Worm (Caenorhabditis elegans) whole organism, L2 larva: ENCODE measurements around the gene atx-2.

ENCODE experiments used
- C34F6.9 ChIP-seq: fragments of 150-350 bp; optimal IDR thresholded peaks from 2 replicates; lab custom pipeline; 2014; ENCODE audit warnings: missing biosample characterization, missing genetic modification characterization
- F13H6.1 ChIP-seq: sonication (generic microtip); optimal IDR thresholded peaks from 2 replicates; lab custom pipeline; 2016; ENCODE audit warnings: missing genetic modification characterization, missing compliant biosample characterization
- R02D3.7 ChIP-seq: fragments of 150-350 bp; optimal IDR thresholded peaks from 2 replicates; lab custom pipeline; 2014; ENCODE audit warnings: missing biosample characterization, missing genetic modification characterization
- Y55F3AM.14 ChIP-seq: fragments of 200-800 bp; sonication (Bioruptor generic); optimal IDR thresholded peaks from 2 replicates; lab custom pipeline; 2018; ENCODE audit warnings: mild to moderate bottlenecking, missing genetic modification characterization, missing compliant biosample characterization
- ZK546.5 ChIP-seq: sonication (generic microtip); optimal IDR thresholded peaks from 2 replicates; lab custom pipeline; 2017; ENCODE audit warnings: missing biosample characterization, missing genetic modification characterization
- alr-1 ChIP-seq: fragments of 150-350 bp; optimal IDR thresholded peaks from 2 replicates; lab custom pipeline; 2014; ENCODE audit warnings: missing biosample characterization, missing genetic modification characterization
- aly-2 ChIP-seq: fragments of 150-350 bp; optimal IDR thresholded peaks from 2 replicates; lab custom pipeline; 2014; ENCODE audit warnings: missing biosample characterization, missing genetic modification characterization
- ama-1 ChIP-seq: fragments of 150-350 bp; optimal IDR thresholded peaks from 2 replicates; lab custom pipeline; 2018; ENCODE audit warnings: inconsistent platforms
- blmp-1 ChIP-seq: sonication (generic microtip); optimal IDR thresholded peaks from 2 replicates; lab custom pipeline; 2017; ENCODE audit warnings: missing genetic modification characterization, mild to moderate bottlenecking, missing compliant biosample characterization, antibody characterized with exemption, moderate library complexity; ENCODE audit not compliant: insufficient read depth
- ceh-16 ChIP-seq: fragments of 150-350 bp; optimal IDR thresholded peaks from 2 replicates; lab custom pipeline; 2014; ENCODE audit warnings: missing biosample characterization, missing genetic modification characterization
- ceh-82 ChIP-seq: fragments of 150-350 bp; optimal IDR thresholded peaks from 2 replicates; lab custom pipeline; 2014; ENCODE audit warnings: missing biosample characterization, missing genetic modification characterization
- crh-2 ChIP-seq: sonication (generic microtip); optimal IDR thresholded peaks from 2 replicates; lab custom pipeline; 2017; ENCODE audit warnings: missing biosample characterization, missing genetic modification characterization
- dmd-4 ChIP-seq: sonication (generic microtip); optimal IDR thresholded peaks from 2 replicates; lab custom pipeline; 2017; ENCODE audit warnings: missing biosample characterization, missing genetic modification characterization
- egl-27 ChIP-seq: sonication (generic microtip); optimal IDR thresholded peaks from 3 replicates; lab custom pipeline; 2017; ENCODE audit warnings: missing biosample characterization, missing genetic modification reagents, missing genetic modification characterization
- elt-1 ChIP-seq: fragments of 150-350 bp; optimal IDR thresholded peaks from 2 replicates; lab custom pipeline; 2014; ENCODE audit warnings: missing biosample characterization, missing genetic modification characterization
- elt-3 ChIP-seq: sonication (generic microtip); optimal IDR thresholded peaks from 2 replicates; lab custom pipeline; 2017; ENCODE audit warnings: missing biosample characterization, missing genetic modification characterization
- fos-1 ChIP-seq: fragments of 150-350 bp; optimal IDR thresholded peaks from 2 replicates; lab custom pipeline; 2014; ENCODE audit warnings: missing biosample characterization, missing genetic modification characterization
- gmeb-1 ChIP-seq: fragments of 150-350 bp; optimal IDR thresholded peaks from 2 replicates; lab custom pipeline; 2014; ENCODE audit warnings: missing biosample characterization, missing genetic modification characterization
- lin-11 ChIP-seq: fragments of 150-350 bp; sonication (generic microtip); optimal IDR thresholded peaks from 2 replicates; lab custom pipeline; 2014; ENCODE audit warnings: missing biosample characterization, missing genetic modification characterization, inconsistent platforms, mixed read lengths
- lin-13 ChIP-seq: fragments of 150-350 bp; optimal IDR thresholded peaks from 2 replicates; lab custom pipeline; 2014; ENCODE audit warnings: missing biosample characterization, missing genetic modification reagents, missing genetic modification characterization
- lin-39 ChIP-seq: fragments of 150-350 bp; optimal IDR thresholded peaks from 2 replicates; lab custom pipeline; 2014; ENCODE audit warnings: missing biosample characterization, missing genetic modification reagents, missing genetic modification characterization
- lsy-2 ChIP-seq, 2 experiments: fragments of 150-350 bp in 1 of 2; sonication (generic microtip) in 1 of 2; optimal IDR thresholded peaks; 2 replicates each; lab custom pipeline; 2014 to 2017; ENCODE audit warnings: missing biosample characterization in 2 of 2, missing genetic modification characterization in 2 of 2
- mab-5 ChIP-seq: fragments of 150-350 bp; optimal IDR thresholded peaks from 2 replicates; lab custom pipeline; 2014; ENCODE audit warnings: missing biosample characterization, missing genetic modification characterization
- mbf-1 ChIP-seq: sonication (generic microtip); optimal IDR thresholded peaks from 2 replicates; lab custom pipeline; 2017; ENCODE audit warnings: missing biosample characterization, missing genetic modification characterization
- mdl-1 ChIP-seq, 2 experiments: fragments of 150-350 bp in 1 of 2; sonication (generic microtip) in 1 of 2; optimal IDR thresholded peaks; 2 replicates each; lab custom pipeline; 2017; ENCODE audit warnings: missing biosample characterization in 2 of 2, missing genetic modification characterization in 2 of 2
- nhr-10 ChIP-seq: sonication (generic microtip); optimal IDR thresholded peaks from 2 replicates; lab custom pipeline; 2017; ENCODE audit warnings: missing biosample characterization, missing genetic modification characterization
- nhr-11 ChIP-seq: fragments of 150-350 bp; optimal IDR thresholded peaks from 2 replicates; lab custom pipeline; 2014; ENCODE audit warnings: missing biosample characterization, missing genetic modification characterization
- nhr-12 ChIP-seq: fragments of 150-350 bp; optimal IDR thresholded peaks from 2 replicates; lab custom pipeline; 2014; ENCODE audit warnings: missing biosample characterization, missing genetic modification characterization
- nhr-129 ChIP-seq: fragments of 150-350 bp; optimal IDR thresholded peaks from 2 replicates; lab custom pipeline; 2014; ENCODE audit warnings: missing biosample characterization, missing genetic modification characterization
- nhr-21 ChIP-seq: fragments of 150-350 bp; optimal IDR thresholded peaks from 2 replicates; lab custom pipeline; 2014; ENCODE audit warnings: missing biosample characterization, missing genetic modification characterization
- nhr-23 ChIP-seq: fragments of 150-350 bp; optimal IDR thresholded peaks from 2 replicates; lab custom pipeline; 2014; ENCODE audit warnings: missing biosample characterization, missing genetic modification reagents, missing genetic modification characterization
- nhr-237 ChIP-seq: fragments of 150-350 bp; optimal IDR thresholded peaks from 2 replicates; lab custom pipeline; 2014; ENCODE audit warnings: missing biosample characterization, missing genetic modification characterization
- nhr-25 ChIP-seq: fragments of 150-350 bp; sonication (generic microtip); optimal IDR thresholded peaks from 3 replicates; lab custom pipeline; 2014; ENCODE audit warnings: missing biosample characterization, missing genetic modification characterization
- nhr-6 ChIP-seq: fragments of 150-350 bp; optimal IDR thresholded peaks from 2 replicates; lab custom pipeline; 2014; ENCODE audit warnings: missing biosample characterization, missing genetic modification characterization
- nhr-77 ChIP-seq: fragments of 150-350 bp; optimal IDR thresholded peaks from 2 replicates; lab custom pipeline; 2014; ENCODE audit warnings: missing biosample characterization, missing genetic modification characterization
- peb-1 ChIP-seq: fragments of 150-350 bp; optimal IDR thresholded peaks from 2 replicates; lab custom pipeline; 2014; ENCODE audit warnings: missing biosample characterization, missing genetic modification characterization
- sem-4 ChIP-seq: fragments of 150-350 bp; optimal IDR thresholded peaks from 2 replicates; lab custom pipeline; 2014; ENCODE audit warnings: missing biosample characterization, missing genetic modification reagents, missing genetic modification characterization
- skn-1 ChIP-seq: sonication (generic microtip); optimal IDR thresholded peaks from 2 replicates; lab custom pipeline; 2017; ENCODE audit warnings: missing biosample characterization, missing genetic modification characterization
- sma-3 ChIP-seq: sonication (generic microtip); optimal IDR thresholded peaks from 2 replicates; lab custom pipeline; 2016; ENCODE audit warnings: missing genetic modification reagents, missing genetic modification characterization, missing compliant biosample characterization
- sma-9 ChIP-seq, 2 experiments: fragments of 150-350 bp in 1 of 2; sonication (generic microtip) in 1 of 2; optimal IDR thresholded peaks; 2 replicates each; lab custom pipeline; 2014 to 2016; ENCODE audit warnings: missing genetic modification characterization in 2 of 2, mild to moderate bottlenecking in 1 of 2, missing biosample characterization in 1 of 2, missing compliant biosample characterization in 1 of 2, missing genetic modification reagents in 1 of 2, moderate library complexity in 1 of 2
- snpc-4 ChIP-seq: fragments of 150-350 bp; optimal IDR thresholded peaks from 2 replicates; lab custom pipeline; 2014; ENCODE audit warnings: missing biosample characterization, missing genetic modification characterization
- unc-39 ChIP-seq: fragments of 150-350 bp; optimal IDR thresholded peaks from 2 replicates; lab custom pipeline; 2014; ENCODE audit warnings: missing biosample characterization, missing genetic modification characterization
- unc-55 ChIP-seq: fragments of 150-350 bp; sonication (generic microtip); optimal IDR thresholded peaks from 3 replicates; lab custom pipeline; 2014; ENCODE audit warnings: missing biosample characterization, missing genetic modification reagents, missing genetic modification characterization
- unc-62 ChIP-seq: fragments of 150-350 bp; optimal IDR thresholded peaks from 2 replicates; lab custom pipeline; 2014; ENCODE audit warnings: missing biosample characterization, missing genetic modification reagents, missing genetic modification characterization
- zag-1 ChIP-seq: fragments of 150-350 bp; optimal IDR thresholded peaks from 2 replicates; lab custom pipeline; 2014; ENCODE audit warnings: missing biosample characterization, missing genetic modification characterization
- ztf-1 ChIP-seq: fragments of 200-800 bp; sonication (Bioruptor generic); conservative IDR thresholded peaks from 2 replicates; pipeline ENCODE4 v1.3.6; 2022; ENCODE audit warnings: missing genetic modification characterization, missing compliant biosample characterization
- ztf-11 ChIP-seq: sonication (generic microtip); optimal IDR thresholded peaks from 2 replicates; lab custom pipeline; 2017; ENCODE audit warnings: missing biosample characterization, missing genetic modification characterization
- ztf-4 ChIP-seq: fragments of 150-350 bp; optimal IDR thresholded peaks from 2 replicates; lab custom pipeline; 2014; ENCODE audit warnings: missing biosample characterization, missing genetic modification characterization

The atx-2 gene

DNA sequence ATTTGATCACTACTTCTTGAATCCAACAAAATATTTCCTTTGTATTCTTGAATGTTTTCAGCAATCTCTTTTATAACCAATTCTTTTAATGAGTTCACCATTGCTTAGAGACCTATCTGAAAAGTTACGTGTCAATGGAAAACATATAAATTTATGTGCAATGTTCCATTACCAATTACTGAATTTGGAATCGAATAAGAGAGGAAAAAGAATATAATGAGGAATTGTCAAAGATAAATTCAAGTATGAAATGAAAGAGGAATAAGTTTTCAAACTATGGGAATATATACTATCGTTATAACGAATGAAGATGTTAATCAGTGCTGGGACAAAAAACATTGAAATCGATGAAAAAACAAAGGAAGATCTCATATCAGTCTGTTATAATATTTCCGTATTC is 10.2 kb upstream of the atx-2 start, which contains the start of gene H04D03.4:
Gene H04D03.4, minus strand, starts transcription at position 101 of the 400 bp plus-strand sequence.
- TF ChIP-seq C34F6.9 (tag; lab: Kevin White, UChicago) (no peak), ZK546.5 (tag; lab: Kevin White, UChicago) (no peak), peb-1 (tag; lab: Kevin White, UChicago) (no peak), nhr-25 (no peak), nhr-23 (tag; lab: Kevin White, UChicago) (no peak), unc-55 (GFP tag; lab: Kevin White, UChicago) (no peak), mbf-1 (no peak), ztf-1 (GFP tag; lab: Robert Waterston, UW) (no peak), ama-1 (lab: Kevin White, UChicago) (no peak), fos-1 (no peak), lin-13 (no peak), nhr-77 (tag; lab: Kevin White, UChicago) (no peak), crh-2 (tag; lab: Kevin White, UChicago) (no peak)

DNA sequence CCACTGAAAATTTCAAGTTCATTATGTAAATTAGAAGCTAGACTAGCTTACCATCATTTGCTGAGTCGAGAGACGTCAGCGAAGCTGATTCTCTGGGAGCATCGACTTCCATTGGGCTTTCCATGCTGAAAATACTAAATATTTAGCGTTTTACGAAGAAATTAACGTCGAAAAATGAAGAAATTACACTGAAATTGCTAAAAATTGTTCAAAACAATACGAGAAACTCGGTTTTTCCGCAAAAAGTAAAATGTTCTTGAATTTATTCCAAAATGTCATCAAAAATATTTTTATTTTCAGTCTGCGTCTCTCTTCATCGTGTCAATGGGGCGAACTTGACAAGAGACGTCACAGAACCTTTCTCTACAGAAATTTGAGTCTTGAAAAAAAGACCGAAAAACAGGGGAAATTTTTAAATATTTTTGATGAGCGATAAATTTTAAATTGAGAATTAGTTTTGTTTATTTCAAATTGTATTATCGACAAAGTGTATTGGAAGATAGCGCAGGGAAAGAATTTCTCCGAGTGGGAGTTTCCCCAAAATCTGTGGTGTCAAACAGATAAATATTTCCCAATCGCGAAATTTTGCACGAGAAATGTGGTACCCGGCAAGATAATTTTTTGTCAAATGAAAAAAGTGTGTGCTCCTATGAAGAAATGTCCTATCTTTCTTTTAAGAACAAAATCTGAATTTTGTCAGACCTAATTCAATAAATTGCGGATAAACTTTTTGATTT is 594 bp upstream of the atx-2 start, which contains the start of gene ecps-1:
Gene ecps-1, minus strand, starts transcription at position 125 of the 737 bp plus-strand sequence.
- peak; percentile 95 for TF ChIP-seq skn-1
- no peak for TF ChIP-seq mbf-1
- TF ChIP-seq snpc-4 (tag; lab: Kevin White, UChicago), result peak; percentile 50
- peak; percentile 83 for TF ChIP-seq nhr-6 (tag; lab: Kevin White, UChicago)
- TF ChIP-seq zag-1 (tag; lab: Kevin White, UChicago), result peak; percentile 48
- TF ChIP-seq nhr-129 (tag; lab: Kevin White, UChicago), result peak; percentile 81
- TF ChIP-seq ZK546.5 (tag; lab: Kevin White, UChicago), result peak; percentile 58
- no peak for TF ChIP-seq alr-1 (tag; lab: Kevin White, UChicago)
- no peak for TF ChIP-seq ztf-1 (GFP tag; lab: Robert Waterston, UW)
- no peak for TF ChIP-seq lin-13
- no peak for TF ChIP-seq ceh-16 (tag; lab: Kevin White, UChicago)
- no peak for TF ChIP-seq dmd-4 (tag; lab: Kevin White, UChicago)
- peak; percentile 80 for TF ChIP-seq fos-1
- no peak for TF ChIP-seq unc-62 (GFP tag; lab: Kevin White, UChicago)
- peak; percentile 96 for TF ChIP-seq sma-3 (GFP tag; lab: Kevin White, UChicago)
- TF ChIP-seq lin-11 (tag; lab: Kevin White, UChicago), result no peak
- peak; percentile 88 for TF ChIP-seq mab-5
- TF ChIP-seq nhr-237 (tag; lab: Kevin White, UChicago), result peak; percentile 46
- peak; percentile 41 for TF ChIP-seq nhr-77 (tag; lab: Kevin White, UChicago)
- TF ChIP-seq blmp-1, result peak; percentile 24
- TF ChIP-seq nhr-21 (tag; lab: Kevin White, UChicago), result peak; percentile 81
- TF ChIP-seq unc-55 (GFP tag; lab: Kevin White, UChicago), result peak; percentile 96
- TF ChIP-seq egl-27 (tag; lab: Kevin White, UChicago), result peak; percentile 57
- peak; percentile 77 for TF ChIP-seq F13H6.1 (tag; lab: Kevin White, UChicago)
- no peak for TF ChIP-seq ama-1 (lab: Kevin White, UChicago)
- peak; percentile 70 to 93 for TF ChIP-seq lsy-2 (tag; optimal IDR thresholded peaks at IDR 0.05; lab: Kevin White, UChicago)
- no peak for TF ChIP-seq ztf-11 (tag; lab: Kevin White, UChicago)
- peak; percentile 95 for TF ChIP-seq crh-2 (tag; lab: Kevin White, UChicago)
- peak; percentile 84 for TF ChIP-seq gmeb-1
- peak; percentile 82 for TF ChIP-seq sem-4 (tag; lab: Kevin White, UChicago)
- TF ChIP-seq ztf-4, result no peak
- no peak for TF ChIP-seq nhr-23 (tag; lab: Kevin White, UChicago)
- TF ChIP-seq elt-3 (tag; lab: Kevin White, UChicago), result no peak
- peak; percentile 1 to 4 for TF ChIP-seq mdl-1 (tag; optimal IDR thresholded peaks at IDR 0.05; lab: Kevin White, UChicago)
- no peak for TF ChIP-seq nhr-10 (tag; lab: Kevin White, UChicago)
- TF ChIP-seq ceh-82 (tag; lab: Kevin White, UChicago), result no peak
- no peak for TF ChIP-seq elt-1 (tag; lab: Kevin White, UChicago)
- TF ChIP-seq aly-2 (tag; lab: Kevin White, UChicago), result no peak
- TF ChIP-seq C34F6.9 (tag; lab: Kevin White, UChicago), result peak; percentile 97
- peak; percentile 90 for TF ChIP-seq sma-9 (GFP tag; optimal IDR thresholded peaks at IDR 0.05; lab: Kevin White, UChicago)
- TF ChIP-seq sma-9 (tag; optimal IDR thresholded peaks at IDR 0.05; lab: Kevin White, UChicago), result no peak
- no peak for TF ChIP-seq unc-39 (tag; lab: Kevin White, UChicago)
- no peak for TF ChIP-seq peb-1 (tag; lab: Kevin White, UChicago)
- peak; percentile 11 for TF ChIP-seq nhr-11
- no peak for TF ChIP-seq nhr-25
- TF ChIP-seq Y55F3AM.14 (GFP tag; lab: Kevin White, UChicago), result no peak
- no peak for TF ChIP-seq nhr-12 (tag; lab: Kevin White, UChicago)
- TF ChIP-seq lin-39 (tag; lab: Kevin White, UChicago), result no peak
- TF ChIP-seq R02D3.7 (tag; lab: Kevin White, UChicago), result peak; percentile 41
